Fruit fly (Drosophila melanogaster) whole organism, pupa: ENCODE data around the gene fh.

Experiments used
- CG10348 ChIP-seq: fragments of 200-800 bp; sonication (Bioruptor generic); IDR thresholded peaks from 2 replicates; pipeline ENCODE4 v1.3.6; 2022; ENCODE audit warnings: missing biosample characterization, missing genetic modification characterization
- CG12605 ChIP-seq: fragments of 200-800 bp; sonication (Bioruptor generic); IDR thresholded peaks from 2 replicates; pipeline ENCODE4 v1.3.6; 2022; ENCODE audit warnings: missing biosample characterization, missing genetic modification characterization
- CG13204 ChIP-seq: fragments of 200-800 bp; sonication (Bioruptor generic); optimal IDR thresholded peaks from 2 replicates; lab custom pipeline; 2018; ENCODE audit warnings: missing biosample characterization, mild to moderate bottlenecking, missing genetic modification characterization, moderate library complexity
- CG14655 ChIP-seq: fragments of 200-800 bp; sonication (Bioruptor generic); optimal IDR thresholded peaks from 3 replicates; lab custom pipeline; 2017; ENCODE audit warnings: mild to moderate bottlenecking, missing biosample characterization, missing genetic modification reagents, missing genetic modification characterization
- CG15710 ChIP-seq: fragments of 200-800 bp; sonication (Bioruptor generic); optimal IDR thresholded peaks from 2 replicates; lab custom pipeline; 2018; ENCODE audit warnings: missing biosample characterization, mild to moderate bottlenecking, missing genetic modification characterization, moderate library complexity
- CG17806 ChIP-seq: fragments of 200-800 bp; sonication (Bioruptor generic); optimal IDR thresholded peaks from 2 replicates; lab custom pipeline; 2018; ENCODE audit warnings: missing biosample characterization, mild to moderate bottlenecking, missing genetic modification characterization, moderate library complexity
- CG32121 ChIP-seq: fragments of 200-800 bp; sonication (Bioruptor generic); IDR thresholded peaks from 2 replicates; pipeline ENCODE4 v1.3.6; 2022; ENCODE audit warnings: missing biosample characterization, missing genetic modification characterization
- CG34367 ChIP-seq: fragments of 200-800 bp; sonication (Bioruptor generic); optimal IDR thresholded peaks from 2 replicates; lab custom pipeline; 2018; ENCODE audit warnings: missing biosample characterization, mild to moderate bottlenecking, missing genetic modification characterization
- CG4496 ChIP-seq: fragments of 200-800 bp; sonication (Bioruptor generic); IDR thresholded peaks from 3 replicates; pipeline ENCODE4 v1.3.6; 2022; ENCODE audit warnings: missing biosample characterization, missing genetic modification characterization
- CG8159 ChIP-seq: fragments of 200-800 bp; sonication (Bioruptor generic); optimal IDR thresholded peaks from 3 replicates; lab custom pipeline; 2018; ENCODE audit warnings: missing biosample characterization, mild to moderate bottlenecking, missing genetic modification characterization, moderate library complexity
- CG8301 ChIP-seq: fragments of 200-800 bp; sonication (Bioruptor generic); optimal IDR thresholded peaks from 2 replicates; lab custom pipeline; 2018; ENCODE audit warnings: missing biosample characterization, mild to moderate bottlenecking, missing genetic modification characterization
- CG9948 ChIP-seq: fragments of 200-800 bp; sonication (Bioruptor generic); optimal IDR thresholded peaks from 2 replicates; lab custom pipeline; 2018; ENCODE audit warnings: missing biosample characterization, mild to moderate bottlenecking, missing genetic modification characterization, moderate library complexity
- D1 ChIP-seq: fragments of 200-800 bp; sonication (Bioruptor generic); optimal IDR thresholded peaks from 2 replicates; lab custom pipeline; 2018; ENCODE audit warnings: missing biosample characterization, mild to moderate bottlenecking, missing genetic modification characterization, moderate library complexity
- EcR ChIP-seq: fragments of 200-800 bp; sonication (Bioruptor generic); optimal IDR thresholded peaks from 3 replicates; lab custom pipeline; 2019; ENCODE audit warnings: missing biosample characterization, missing genetic modification characterization, mild to moderate bottlenecking, moderate library complexity, missing genetic modification reagents
- Ets98B ChIP-seq: fragments of 200-800 bp; sonication (Bioruptor generic); IDR thresholded peaks from 2 replicates; pipeline ENCODE4 v1.3.6; 2022; ENCODE audit warnings: missing biosample characterization, missing genetic modification characterization
- Pif1A ChIP-seq: fragments of 200-800 bp; sonication (Bioruptor generic); optimal IDR thresholded peaks from 3 replicates; lab custom pipeline; 2016; ENCODE audit warnings: missing biosample characterization, missing genetic modification characterization
- Pif1B ChIP-seq: fragments of 200-800 bp; sonication (Bioruptor generic); optimal IDR thresholded peaks from 3 replicates; lab custom pipeline; 2016; ENCODE audit warnings: missing biosample characterization, missing genetic modification characterization
- Snoo ChIP-seq: fragments of 200-800 bp; sonication (Bioruptor generic); optimal IDR thresholded peaks from 3 replicates; lab custom pipeline; 2017; ENCODE audit warnings: missing biosample characterization, mild to moderate bottlenecking, missing genetic modification characterization, inconsistent platforms
- fd96Ca ChIP-seq: fragments of 200-800 bp; sonication (Bioruptor generic); IDR thresholded peaks from 3 replicates; pipeline ENCODE4 v1.3.6; 2022; ENCODE audit warnings: missing biosample characterization, missing genetic modification characterization
- gl ChIP-seq: fragments of 200-800 bp; sonication (Bioruptor generic); optimal IDR thresholded peaks from 2 replicates; lab custom pipeline; 2018; ENCODE audit warnings: missing biosample characterization, mild to moderate bottlenecking, missing genetic modification characterization
- rn ChIP-seq: fragments of 200-800 bp; sonication (Bioruptor generic); IDR thresholded peaks from 2 replicates; pipeline ENCODE4 v1.3.6; 2022; ENCODE audit warnings: missing biosample characterization, missing genetic modification characterization

fh gene

DNA sequence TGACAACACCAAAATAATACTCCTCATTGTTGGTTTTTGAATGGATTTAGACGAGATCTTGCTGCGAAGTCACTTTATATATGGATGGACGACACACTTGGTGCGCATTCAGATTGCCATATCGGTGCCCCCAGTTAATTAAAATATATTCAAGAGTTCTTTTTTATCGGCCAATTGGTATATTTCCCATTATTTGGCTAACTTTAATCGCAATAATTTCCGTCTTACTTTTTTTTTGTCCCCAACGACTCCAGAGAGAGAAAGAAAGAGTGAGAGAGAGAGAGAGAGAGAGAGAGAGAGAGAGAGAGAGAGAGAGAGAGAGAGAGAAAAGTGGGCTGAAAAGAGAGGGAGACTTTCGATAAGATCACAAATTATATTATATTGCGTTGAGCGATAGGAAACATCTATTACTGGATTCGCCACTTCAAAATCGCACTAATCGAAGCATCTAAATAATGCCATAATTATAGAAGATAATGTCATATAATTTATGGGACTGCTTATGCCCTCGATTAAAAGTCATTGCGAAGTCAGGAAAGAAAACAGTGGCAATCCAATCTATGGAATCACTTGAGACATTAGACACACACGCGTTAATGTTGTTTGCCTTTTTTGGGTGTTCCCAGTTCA lies 41.8 kb upstream of the fh start, which contains the start of gene CG12115:
CG12115 (minus strand) TSS at position 51 of the 630 bp plus-strand sequence.
- TF ChIP-seq Snoo (no peak), fd96Ca (GFP tag; lab: Robert Waterston, UW) (no peak), Ets98B (GFP tag; lab: Robert Waterston, UW) (no peak), CG4496 (no peak), CG15710 (tag; lab: Kevin White, UChicago) (no peak), CG14655 (no peak), CG32121 (GFP tag; lab: Robert Waterston, UW) (no peak), CG9948 (tag; lab: Kevin White, UChicago) (no peak)
- TF ChIP-seq, all 21 proteins: peak for 0

DNA sequence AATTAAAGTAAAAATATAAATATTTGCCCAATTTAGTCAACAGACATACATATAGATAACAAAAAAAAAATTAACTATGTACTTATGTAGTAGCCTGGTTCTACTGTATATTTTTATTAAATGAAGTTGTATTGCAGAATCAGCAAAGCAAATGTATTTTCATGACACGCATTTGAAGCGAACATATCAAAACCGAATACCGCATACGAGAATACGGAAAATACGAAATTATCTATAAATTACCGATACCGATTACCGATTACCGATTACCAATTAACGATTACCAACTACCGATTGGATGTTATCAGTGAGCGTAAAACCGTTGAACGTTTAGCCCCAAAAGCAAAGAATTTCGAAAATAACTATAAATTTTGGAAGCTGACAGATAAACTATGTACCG lies 38.6 kb upstream of the fh start:
- TF ChIP-seq Pif1B (GFP tag; lab: Kevin White, UChicago) (no peak), fd96Ca (GFP tag; lab: Robert Waterston, UW) (no peak), CG14655 (no peak)

DNA sequence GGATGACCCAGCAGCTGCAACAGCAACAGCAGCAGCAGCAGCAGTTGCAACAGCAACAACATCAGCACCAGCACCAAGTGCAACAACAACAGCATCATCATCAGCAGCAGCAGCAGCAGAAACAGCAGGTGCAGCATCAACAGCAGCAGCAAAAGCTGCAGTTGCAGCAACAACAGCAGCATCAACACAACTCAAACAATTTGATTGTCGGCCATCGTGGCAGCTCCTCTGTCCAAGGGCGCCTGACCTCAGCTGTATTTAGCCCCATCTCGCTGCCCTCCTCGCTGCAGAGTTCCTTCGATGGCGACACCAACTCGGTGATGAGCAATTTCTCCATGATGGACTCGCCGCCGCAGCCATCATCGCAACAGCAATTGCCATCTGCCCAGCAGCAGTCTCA lies 19.4 kb upstream of the fh start:
- no peak for TF ChIP-seq CG14655
- no peak for TF ChIP-seq Pif1B (GFP tag; lab: Kevin White, UChicago)
- no peak for TF ChIP-seq CG15710 (tag; lab: Kevin White, UChicago)
- no peak for TF ChIP-seq CG8159
- TF ChIP-seq CG13204 (GFP tag; lab: Kevin White, UChicago) = no peak
- no peak for TF ChIP-seq Snoo
- no peak for TF ChIP-seq EcR
- TF ChIP-seq CG9948 (tag; lab: Kevin White, UChicago) = no peak
- no peak for TF ChIP-seq CG17806 (tag; lab: Kevin White, UChicago)
- no peak for TF ChIP-seq CG12605
- no peak for TF ChIP-seq CG34367 (tag; lab: Kevin White, UChicago)
- TF ChIP-seq CG4496 = no peak
- TF ChIP-seq rn (GFP tag; lab: Robert Waterston, UW) = no peak
- TF ChIP-seq Pif1A (GFP tag; lab: Kevin White, UChicago) = no peak
- TF ChIP-seq fd96Ca (GFP tag; lab: Robert Waterston, UW) = no peak
- no peak for TF ChIP-seq CG10348
- TF ChIP-seq CG32121 (GFP tag; lab: Robert Waterston, UW) = no peak
- no peak for TF ChIP-seq gl (tag; lab: Kevin White, UChicago)
- TF ChIP-seq, all 21 proteins: peak for 0

DNA sequence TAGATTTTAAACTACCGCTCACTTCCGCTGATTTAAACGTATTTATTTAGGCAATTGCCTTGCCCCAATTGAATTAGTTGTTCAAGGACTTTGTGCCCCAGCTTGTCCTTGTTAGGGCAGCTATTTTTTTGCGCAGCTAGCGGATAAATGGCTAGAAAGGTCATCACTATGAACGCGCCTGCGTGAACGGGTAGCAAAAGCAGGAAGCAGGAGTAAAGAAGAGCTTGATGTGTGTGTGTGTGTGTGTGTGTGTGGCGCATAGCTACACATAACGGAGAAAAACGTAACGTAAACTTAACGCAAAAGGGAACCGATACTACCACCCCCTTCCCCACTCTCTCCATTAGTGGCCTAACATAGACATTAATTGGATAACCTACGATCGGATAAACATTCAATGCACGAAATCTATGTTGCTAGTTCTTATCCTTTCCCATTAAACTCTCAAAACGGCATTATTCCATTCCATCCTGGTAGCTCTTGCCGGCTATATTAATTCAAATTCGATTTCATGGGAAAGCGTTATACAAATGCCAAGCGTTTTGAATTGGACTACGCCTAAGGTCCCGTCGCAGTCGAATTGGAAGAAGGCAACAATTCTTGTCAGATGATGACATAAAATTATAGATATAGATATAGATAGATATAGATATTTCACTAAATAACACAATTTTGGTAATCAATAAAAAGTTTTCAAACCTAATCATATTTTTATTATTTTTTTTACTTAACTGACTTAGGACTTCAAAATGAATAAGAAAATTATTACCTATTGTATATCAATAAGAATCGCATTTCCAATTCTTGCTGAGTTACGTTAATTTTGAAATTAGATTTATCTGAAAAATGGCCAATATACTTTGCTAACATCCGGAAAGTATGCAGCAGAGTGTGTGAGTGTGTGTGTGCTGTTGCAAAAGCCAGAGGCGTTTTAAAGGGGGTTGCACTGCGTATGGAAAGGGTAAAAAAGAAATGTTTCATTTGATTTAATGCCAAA lies 15.9 kb upstream of the fh start:
- no peak for TF ChIP-seq CG32121 (GFP tag; lab: Robert Waterston, UW)
- TF ChIP-seq CG12605 = no peak
- no peak for TF ChIP-seq Pif1A (GFP tag; lab: Kevin White, UChicago)
- TF ChIP-seq Ets98B (GFP tag; lab: Robert Waterston, UW) = no peak
- no peak for TF ChIP-seq CG34367 (tag; lab: Kevin White, UChicago)
- TF ChIP-seq, all 21 proteins: peak for 0

DNA sequence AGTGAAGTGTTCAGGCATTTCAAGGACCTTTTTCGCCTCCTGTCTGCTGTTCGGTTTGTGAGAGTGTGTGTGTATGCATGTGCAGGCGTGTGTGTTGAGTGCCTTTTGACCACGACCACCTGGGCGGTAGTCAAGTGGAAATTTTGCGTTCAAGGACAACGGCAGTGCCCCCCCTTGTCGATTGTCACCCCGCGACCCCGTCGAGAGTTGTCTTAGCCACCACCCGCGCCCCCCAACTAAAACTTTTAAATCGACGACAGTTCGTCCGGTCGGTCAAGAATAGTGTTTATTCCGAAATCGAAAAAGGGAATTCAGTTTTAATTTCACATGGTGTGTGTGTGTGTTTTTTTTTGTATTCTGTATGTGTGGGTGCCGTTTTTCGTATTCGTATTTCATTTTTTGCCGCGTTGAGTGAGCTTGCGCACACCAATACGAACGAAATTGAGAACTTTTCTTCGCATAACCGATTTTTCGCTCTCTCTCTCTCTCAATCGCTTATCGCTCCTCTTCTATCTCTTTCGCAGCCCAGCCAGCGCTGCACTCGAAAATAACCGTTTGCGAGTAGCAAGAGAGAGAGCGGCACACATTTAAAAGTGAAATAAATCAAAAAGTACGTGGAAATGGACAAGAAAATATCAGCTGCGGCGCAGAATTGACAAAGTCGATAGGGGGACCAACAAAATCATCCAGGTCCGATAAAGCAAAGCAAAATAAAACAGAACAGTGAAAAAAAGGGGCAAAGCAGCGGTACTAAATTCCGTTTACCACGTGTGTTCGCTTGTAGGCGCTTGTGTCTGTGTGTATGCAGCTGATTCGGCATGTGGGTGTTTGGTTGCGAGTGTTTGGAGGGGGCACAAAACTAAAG lies 15.0 kb upstream of the fh start:
- no peak for TF ChIP-seq CG10348
- no peak for TF ChIP-seq CG13204 (GFP tag; lab: Kevin White, UChicago)
- peak; percentile 33 for TF ChIP-seq CG8159
- TF ChIP-seq Ets98B (GFP tag; lab: Robert Waterston, UW) = peak; percentile 65
- no peak; the same call in 2 of the 3 replicates for TF ChIP-seq fd96Ca (GFP tag; lab: Robert Waterston, UW)
- TF ChIP-seq D1 (tag; lab: Kevin White, UChicago) = no peak
- TF ChIP-seq CG15710 (tag; lab: Kevin White, UChicago) = peak; percentile 1
- peak; percentile 48 for TF ChIP-seq CG34367 (tag; lab: Kevin White, UChicago)
- peak; percentile 72 for TF ChIP-seq CG12605
- TF ChIP-seq CG8301 (tag; lab: Kevin White, UChicago) = peak; percentile 21
- TF ChIP-seq EcR = no peak
- TF ChIP-seq Pif1A (GFP tag; lab: Kevin White, UChicago) = no peak
- peak; percentile 25 for TF ChIP-seq gl (tag; lab: Kevin White, UChicago)
- no peak for TF ChIP-seq CG17806 (tag; lab: Kevin White, UChicago)
- TF ChIP-seq CG4496 = peak; percentile 69
- TF ChIP-seq CG14655 = no peak
- TF ChIP-seq CG32121 (GFP tag; lab: Robert Waterston, UW) = peak; percentile 57; the same call in 1 of the 2 replicates
- no peak for TF ChIP-seq Snoo
- peak; percentile 61 for TF ChIP-seq Pif1B (GFP tag; lab: Kevin White, UChicago)
- TF ChIP-seq CG9948 (tag; lab: Kevin White, UChicago) = no peak
- TF ChIP-seq rn (GFP tag; lab: Robert Waterston, UW) = no peak
